Fruit fly (Drosophila melanogaster) whole organism, embryonic: ENCODE results near the gene Rab9.

ENCODE experiments used
- Atf6 ChIP-seq: fragments of 200-800 bp; sonication (Bioruptor generic); IDR thresholded peaks from 2 replicates; pipeline ENCODE4 v1.3.6; 2022; ENCODE audit warnings: missing biosample characterization, missing genetic modification characterization
- B-H1 ChIP-seq: fragments of 200-800 bp; sonication (Bioruptor generic); IDR thresholded peaks from 3 replicates; pipeline ENCODE4 v1.3.6; 2022; ENCODE audit warnings: missing biosample characterization, missing genetic modification characterization
- Bgb ChIP-seq: fragments of 200-800 bp; sonication (Bioruptor generic); IDR thresholded peaks from 2 replicates; pipeline ENCODE4 v1.3.6; 2022; ENCODE audit warnings: missing biosample characterization, missing genetic modification characterization; ENCODE audit not compliant: partially characterized antibody
- CG10979 ChIP-seq: fragments of 200-800 bp; sonication (Bioruptor generic); optimal IDR thresholded peaks from 2 replicates; lab custom pipeline; 2018; ENCODE audit warnings: missing biosample characterization, mild to moderate bottlenecking, missing genetic modification characterization, moderate library complexity
- CG11247 ChIP-seq: fragments of 200-800 bp; sonication (Bioruptor generic); IDR thresholded peaks from 2 replicates; pipeline ENCODE4 v1.3.6; 2022; ENCODE audit warnings: missing biosample characterization, missing genetic modification characterization
- CG11456 ChIP-seq: fragments of 200-800 bp; sonication (Bioruptor generic); IDR thresholded peaks from 3 replicates; pipeline ENCODE4 v1.3.6; 2022; ENCODE audit warnings: missing biosample characterization, missing genetic modification characterization
- CG12391 ChIP-seq: fragments of 200-800 bp; sonication (Bioruptor generic); optimal IDR thresholded peaks from 3 replicates; lab custom pipeline; 2018; ENCODE audit warnings: missing biosample characterization, mild to moderate bottlenecking, missing genetic modification characterization, moderate library complexity
- CG12659 ChIP-seq: fragments of 200-800 bp; sonication (Bioruptor generic); optimal IDR thresholded peaks from 3 replicates; lab custom pipeline; 2017; ENCODE audit warnings: mild to moderate bottlenecking, missing biosample characterization, missing genetic modification reagents, missing genetic modification characterization
- CG16779 ChIP-seq: fragments of 200-800 bp; sonication (Bioruptor generic); IDR thresholded peaks from 2 replicates; pipeline ENCODE4 v1.3.6; 2022; ENCODE audit warnings: missing biosample characterization, missing genetic modification characterization
- CG17612 ChIP-seq: fragments of 200-800 bp; sonication (Bioruptor generic); IDR thresholded peaks from 2 replicates; pipeline ENCODE4 v1.3.6; 2022; ENCODE audit warnings: missing biosample characterization, missing genetic modification characterization
- CG1832 ChIP-seq: fragments of 200-800 bp; sonication (Bioruptor generic); optimal IDR thresholded peaks from 2 replicates; lab custom pipeline; 2017; ENCODE audit warnings: missing biosample characterization, mild to moderate bottlenecking, missing genetic modification characterization, inconsistent platforms
- CG34422 ChIP-seq: fragments of 200-800 bp; sonication (Bioruptor generic); IDR thresholded peaks from 3 replicates; pipeline ENCODE4 v1.3.6; 2022; ENCODE audit warnings: missing biosample characterization, missing genetic modification characterization
- CG7963 ChIP-seq: fragments of 200-800 bp; sonication (Bioruptor generic); IDR thresholded peaks from 3 replicates; pipeline ENCODE4 v1.3.6; 2022; ENCODE audit warnings: missing biosample characterization, missing genetic modification characterization; ENCODE audit not compliant: partially characterized antibody
- Chrac-16 ChIP-seq: fragments of 200-800 bp; sonication (Bioruptor generic); optimal IDR thresholded peaks from 3 replicates; lab custom pipeline; 2016; ENCODE audit warnings: missing biosample characterization, missing genetic modification characterization
- E2f1 ChIP-seq: fragments of 200-800 bp; sonication (Bioruptor generic); IDR thresholded peaks from 2 replicates; pipeline ENCODE4 v1.3.6; 2022; ENCODE audit warnings: missing biosample characterization, missing genetic modification characterization
- Fer1 ChIP-seq: fragments of 200-800 bp; sonication (Bioruptor generic); optimal IDR thresholded peaks from 2 replicates; lab custom pipeline; 2017; ENCODE audit warnings: missing biosample characterization, mild to moderate bottlenecking, missing genetic modification characterization
- Hsf ChIP-seq: fragments of 200-800 bp; sonication (Bioruptor generic); optimal IDR thresholded peaks from 3 replicates; lab custom pipeline; 2016; ENCODE audit warnings: missing biosample characterization, missing genetic modification characterization
- Meics ChIP-seq: fragments of 200-800 bp; sonication (Bioruptor generic); optimal IDR thresholded peaks from 2 replicates; lab custom pipeline; 2017; ENCODE audit warnings: missing biosample characterization, mild to moderate bottlenecking, missing genetic modification characterization
- NC2β ChIP-seq: fragments of 200-800 bp; sonication (Bioruptor generic); optimal IDR thresholded peaks from 2 replicates; lab custom pipeline; 2016; ENCODE audit warnings: missing biosample characterization, missing genetic modification characterization
- Optix ChIP-seq: fragments of 200-800 bp; sonication (Bioruptor generic); IDR thresholded peaks from 3 replicates; pipeline ENCODE4 v1.3.6; 2022; ENCODE audit warnings: missing biosample characterization, missing genetic modification characterization
- Rx ChIP-seq: fragments of 200-800 bp; sonication (Bioruptor generic); IDR thresholded peaks from 2 replicates; pipeline ENCODE4 v1.3.6; 2022; ENCODE audit warnings: missing biosample characterization, missing genetic modification characterization
- Stat92E ChIP-seq, 3 experiments: fragments of >200 bp in 2 of 3; fragments of 200-800 bp in 1 of 3; sonication (Bioruptor generic) in 1 of 3; optimal IDR thresholded peaks; 2 replicates each; lab custom pipeline; 2017 to 2019; ENCODE audit warnings: missing biosample characterization in 3 of 3, missing genetic modification characterization in 3 of 3, mild to moderate bottlenecking in 1 of 3, moderate library complexity in 1 of 3
- Xrp1 ChIP-seq: fragments of 200-800 bp; sonication (Bioruptor generic); IDR thresholded peaks from 2 replicates; pipeline ENCODE4 v1.3.6; 2022; ENCODE audit warnings: missing biosample characterization, missing genetic modification characterization
- amos ChIP-seq: fragments of 200-800 bp; sonication (Bioruptor generic); IDR thresholded peaks from 2 replicates; pipeline ENCODE4 v1.3.6; 2022; ENCODE audit warnings: missing biosample characterization, missing genetic modification characterization; ENCODE audit not compliant: partially characterized antibody
- cato ChIP-seq: fragments of 200-800 bp; sonication (Bioruptor generic); optimal IDR thresholded peaks from 2 replicates; lab custom pipeline; 2016; ENCODE audit warnings: missing biosample characterization, missing genetic modification characterization, borderline replicate concordance
- caup ChIP-seq: fragments of 200-800 bp; sonication (Bioruptor generic); optimal IDR thresholded peaks from 3 replicates; lab custom pipeline; 2017; ENCODE audit warnings: missing biosample characterization, mild to moderate bottlenecking, missing genetic modification characterization, moderate library complexity; ENCODE audit not compliant: severe bottlenecking
- cg ChIP-seq: fragments of 200-800 bp; sonication (Bioruptor generic); optimal IDR thresholded peaks from 3 replicates; lab custom pipeline; 2019; ENCODE audit warnings: missing biosample characterization, mild to moderate bottlenecking, missing genetic modification characterization, moderate library complexity
- chif ChIP-seq, 2 experiments: fragments of 200-800 bp; sonication (Bioruptor generic); optimal IDR thresholded peaks; 3 replicates each; lab custom pipeline; 2016; ENCODE audit warnings: missing biosample characterization in 2 of 2, missing genetic modification characterization in 2 of 2
- croc ChIP-seq: fragments of 200-800 bp; sonication (Bioruptor generic); conservative IDR thresholded peaks from 3 replicates; pipeline ENCODE4 v1.3.6; 2022; ENCODE audit warnings: missing biosample characterization, missing genetic modification characterization
- dimm ChIP-seq: fragments of 200-800 bp; sonication (Bioruptor generic); IDR thresholded peaks from 2 replicates; pipeline ENCODE4 v1.3.6; 2022; ENCODE audit warnings: missing biosample characterization, missing genetic modification characterization
- dm ChIP-seq: fragments of 200-800 bp; sonication (Bioruptor generic); optimal IDR thresholded peaks from 3 replicates; lab custom pipeline; 2016; ENCODE audit warnings: missing biosample characterization, missing genetic modification characterization
- dmrt99B ChIP-seq: fragments of 200-800 bp; sonication (Bioruptor generic); optimal IDR thresholded peaks from 2 replicates; lab custom pipeline; 2018; ENCODE audit warnings: missing biosample characterization, mild to moderate bottlenecking, missing genetic modification characterization, moderate library complexity
- dysf ChIP-seq: fragments of 200-800 bp; sonication (Bioruptor generic); IDR thresholded peaks from 3 replicates; pipeline ENCODE4 v1.3.6; 2022; ENCODE audit warnings: missing biosample characterization, missing genetic modification characterization
- ewg ChIP-seq: fragments of 200-800 bp; sonication (Bioruptor generic); optimal IDR thresholded peaks from 3 replicates; lab custom pipeline; 2017; ENCODE audit warnings: mild to moderate bottlenecking, missing biosample characterization, missing genetic modification reagents, missing genetic modification characterization
- fru ChIP-seq: fragments of >200 bp; optimal IDR thresholded peaks from 2 replicates; lab custom pipeline; 2017
- grn ChIP-seq: fragments of 200-800 bp; sonication (Bioruptor generic); optimal IDR thresholded peaks from 3 replicates; lab custom pipeline; 2017; ENCODE audit warnings: missing biosample characterization, missing genetic modification characterization
- hb ChIP-seq: fragments of 200-800 bp; sonication (Bioruptor generic); IDR thresholded peaks from 3 replicates; pipeline ENCODE4 v1.3.6; 2022; ENCODE audit warnings: missing biosample characterization, missing genetic modification characterization; ENCODE audit not compliant: partially characterized antibody
- lola ChIP-seq, 3 experiments: fragments of >200 bp in 2 of 3; fragments of 200-800 bp in 1 of 3; sonication (Bioruptor generic) in 1 of 3; optimal IDR thresholded peaks; 2 replicates each; lab custom pipeline; 2017 to 2019; ENCODE audit warnings: missing biosample characterization in 3 of 3, missing genetic modification characterization in 3 of 3, mild to moderate bottlenecking in 1 of 3, moderate library complexity in 1 of 3
- oc ChIP-seq: fragments of 200-800 bp; sonication (Bioruptor generic); optimal IDR thresholded peaks from 2 replicates; lab custom pipeline; 2018; ENCODE audit warnings: missing biosample characterization, mild to moderate bottlenecking, missing genetic modification characterization, moderate library complexity
- odd ChIP-seq: fragments of 200-800 bp; sonication (Bioruptor generic); optimal IDR thresholded peaks from 2 replicates; lab custom pipeline; 2017; ENCODE audit warnings: missing biosample characterization, mild to moderate bottlenecking, missing genetic modification characterization
- pfk ChIP-seq: fragments of 200-800 bp; sonication (Bioruptor generic); optimal IDR thresholded peaks from 2 replicates; lab custom pipeline; 2018; ENCODE audit warnings: missing biosample characterization, mild to moderate bottlenecking, missing genetic modification characterization, moderate library complexity
- pnt ChIP-seq: fragments of 200-800 bp; sonication (Bioruptor generic); optimal IDR thresholded peaks from 3 replicates; lab custom pipeline; 2016; ENCODE audit warnings: missing biosample characterization, missing genetic modification characterization
- ranshi ChIP-seq: fragments of 200-800 bp; sonication (Bioruptor generic); IDR thresholded peaks from 2 replicates; pipeline ENCODE4 v1.3.6; 2022; ENCODE audit warnings: missing biosample characterization, missing genetic modification characterization
- salm ChIP-seq: fragments of 200-800 bp; sonication (Bioruptor generic); optimal IDR thresholded peaks from 2 replicates; lab custom pipeline; 2018; ENCODE audit warnings: missing biosample characterization, mild to moderate bottlenecking, missing genetic modification characterization
- scrt ChIP-seq: fragments of 200-800 bp; sonication (Bioruptor generic); optimal IDR thresholded peaks from 2 replicates; lab custom pipeline; 2018; ENCODE audit warnings: missing biosample characterization, mild to moderate bottlenecking, missing genetic modification characterization, moderate library complexity
- slbo ChIP-seq: fragments of 200-800 bp; sonication (Bioruptor generic); IDR thresholded peaks from 2 replicates; pipeline ENCODE4 v1.3.6; 2022; ENCODE audit warnings: missing biosample characterization, missing genetic modification characterization
- tgo ChIP-seq: fragments of 200-800 bp; sonication (Bioruptor generic); IDR thresholded peaks from 3 replicates; pipeline ENCODE4 v1.3.6; 2022; ENCODE audit warnings: missing biosample characterization, missing genetic modification characterization
- unpg ChIP-seq: fragments of 200-800 bp; sonication (Bioruptor generic); optimal IDR thresholded peaks from 3 replicates; lab custom pipeline; 2018; ENCODE audit warnings: missing biosample characterization, mild to moderate bottlenecking, missing genetic modification characterization, moderate library complexity

Rab9 gene

dm6 chr2L:19452535-19453317, 20.4 kb downstream of the Rab9 start:
- TF ChIP-seq B-H1 (no peak), cg (peak; percentile 85), Rx (no peak; the same call in 1 of the 2 replicates), CG11456 (GFP tag; lab: Robert Waterston, UW) (0 out of 3 replicates have a peak, but pooled peaks have one; percentile 22), ewg (peak; percentile 87), odd (GFP tag; lab: Kevin White, UChicago) (peak; percentile 7), croc (no peak), CG12391 (tag; lab: Kevin White, UChicago) (peak; percentile 16), CG10979 (tag; lab: Kevin White, UChicago) (peak; percentile 13), Xrp1 (GFP tag; lab: Robert Waterston, UW) (peak; percentile 53; the same call in 1 of the 2 replicates), Meics (peak; percentile 23), lola (GFP tag; optimal IDR thresholded peaks at IDR 0.05; lab: Kevin White, UChicago) (no peak), ranshi (peak; percentile 45; the same call in 1 of the 2 replicates), CG11247 (GFP tag; lab: Robert Waterston, UW) (no peak), CG16779 (0 out of 2 replicates have a peak, but pooled peaks have one; percentile 3), Hsf (GFP tag; lab: Kevin White, UChicago) (peak; percentile 34), scrt (no peak), salm (tag; lab: Kevin White, UChicago) (no peak), CG7963 (GFP tag; lab: Robert Waterston, UW) (0 out of 3 replicates have a peak, but pooled peaks have one; percentile 17), NC2β (GFP tag; lab: Kevin White, UChicago) (no peak), Stat92E (GFP tag; optimal IDR thresholded peaks at IDR 0.05; lab: Kevin White, UChicago) (no peak), dm (GFP tag; lab: Kevin White, UChicago) (peak; percentile 1), cato (GFP tag; lab: Kevin White, UChicago) (no peak), chif (GFP tag; optimal IDR thresholded peaks at IDR 0.05; lab: Kevin White, UChicago) (peak in 1 of 2 experiments; percentile 10), Fer1 (peak; percentile 19), slbo (GFP tag; lab: Robert Waterston, UW) (peak; percentile 60), oc (tag; lab: Kevin White, UChicago) (no peak), hb (GFP tag; lab: Robert Waterston, UW) (0 out of 3 replicates have a peak, but pooled peaks have one; percentile 29), CG1832 (GFP tag; lab: Kevin White, UChicago) (no peak), dimm (GFP tag; lab: Robert Waterston, UW) (no peak), tgo (GFP tag; lab: Robert Waterston, UW) (no peak), caup (GFP tag; lab: Kevin White, UChicago) (no peak), Atf6 (GFP tag; lab: Robert Waterston, UW) (peak; percentile 49; the same call in 1 of the 2 replicates), Chrac-16 (GFP tag; lab: Kevin White, UChicago) (peak; percentile 10), grn (GFP tag; lab: Kevin White, UChicago) (no peak), amos (GFP tag; lab: Robert Waterston, UW) (peak; percentile 7; the same call in 1 of the 2 replicates), unpg (GFP tag; lab: Kevin White, UChicago) (peak; percentile 23), CG12659 (GFP tag; lab: Kevin White, UChicago) (no peak), Optix (no peak), dysf (GFP tag; lab: Robert Waterston, UW) (peak; percentile 54; the same call in 2 of the 3 replicates), Bgb (GFP tag; lab: Robert Waterston, UW) (peak; percentile 7; the same call in 1 of the 2 replicates), CG17612 (GFP tag; lab: Robert Waterston, UW) (no peak), E2f1 (GFP tag; lab: Robert Waterston, UW) (0 out of 2 replicates have a peak, but pooled peaks have one; percentile 33), pfk (no peak), dmrt99B (tag; lab: Kevin White, UChicago) (no peak), CG34422 (GFP tag; lab: Robert Waterston, UW) (peak; percentile 96; the same call in 2 of the 3 replicates), fru (lab: Kevin White, UChicago) (no peak), pnt (GFP tag; lab: Kevin White, UChicago) (no peak)
